Worm (Caenorhabditis elegans) whole organism, early embryonic: ENCODE results near the gene F58F6.6.

Experiments used
- F13C5.2 ChIP-seq: sonication (generic microtip); optimal IDR thresholded peaks from 2 replicates; lab custom pipeline; 2017; ENCODE audit warnings: mild to moderate bottlenecking, missing genetic modification characterization, inconsistent platforms, missing compliant biosample characterization
- ama-1 ChIP-seq: fragments of 150-350 bp; optimal IDR thresholded peaks from 2 replicates; lab custom pipeline; 2014
- ceh-13 ChIP-seq: fragments of 200-800 bp; sonication (Bioruptor generic); optimal IDR thresholded peaks from 2 replicates; lab custom pipeline; 2018; ENCODE audit warnings: mild to moderate bottlenecking, missing genetic modification characterization, missing compliant biosample characterization
- scrt-1 ChIP-seq: fragments of 200-800 bp; sonication (Bioruptor generic); IDR thresholded peaks from 2 replicates; pipeline ENCODE4 v1.3.6; 2022; ENCODE audit warnings: missing genetic modification characterization, missing compliant biosample characterization
- tbx-37 ChIP-seq: fragments of 200-800 bp; sonication (Bioruptor generic); conservative IDR thresholded peaks from 2 replicates; pipeline ENCODE4 v1.3.6; 2022; ENCODE audit warnings: missing genetic modification reagents, missing genetic modification characterization, missing compliant biosample characterization

ce11 chrIV:1328682-1329212 is 12.1 kb upstream of the F58F6.6 start, which contains the start of gene F53H1.3:
- TF ChIP-seq F13C5.2 (tag; lab: Kevin White, UChicago) = no peak
- no peak for TF ChIP-seq tbx-37
- no peak for TF ChIP-seq ceh-13 (GFP tag; lab: Kevin White, UChicago)
- TF ChIP-seq scrt-1 = no peak
- no peak for TF ChIP-seq ama-1 (lab: Kevin White, UChicago)
